Worm (Caenorhabditis elegans): ENCODE measurements around the gene swt-6.

DNA sequence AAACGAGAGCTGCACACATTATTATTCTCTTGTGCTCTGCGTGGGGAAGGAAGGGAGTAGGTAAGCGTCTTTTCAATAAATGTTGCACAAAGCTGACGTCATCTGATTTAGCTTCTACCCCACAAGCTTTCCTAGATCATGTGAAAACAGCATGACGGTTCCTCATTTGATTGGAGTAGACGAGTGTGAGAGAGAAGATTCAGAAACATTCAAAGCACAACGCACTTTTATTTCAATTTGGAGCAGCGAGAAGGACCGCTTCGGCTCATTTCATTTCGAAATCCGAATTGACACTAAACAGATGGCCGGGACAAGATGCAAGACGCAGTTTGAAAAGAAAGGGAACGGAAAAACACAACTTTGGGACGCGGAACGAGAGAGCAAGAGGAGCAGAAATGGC lies 50.2 kb downstream of the swt-6 start:
- TF ChIP-seq F13C5.2 (tag; optimal IDR thresholded peaks at IDR 0.05) (no peak), ama-1 (optimal IDR thresholded peaks at IDR 0.05) (no peak)
